Worm (Caenorhabditis elegans): ENCODE results near the gene irld-23.

Gene irld-23

DNA sequence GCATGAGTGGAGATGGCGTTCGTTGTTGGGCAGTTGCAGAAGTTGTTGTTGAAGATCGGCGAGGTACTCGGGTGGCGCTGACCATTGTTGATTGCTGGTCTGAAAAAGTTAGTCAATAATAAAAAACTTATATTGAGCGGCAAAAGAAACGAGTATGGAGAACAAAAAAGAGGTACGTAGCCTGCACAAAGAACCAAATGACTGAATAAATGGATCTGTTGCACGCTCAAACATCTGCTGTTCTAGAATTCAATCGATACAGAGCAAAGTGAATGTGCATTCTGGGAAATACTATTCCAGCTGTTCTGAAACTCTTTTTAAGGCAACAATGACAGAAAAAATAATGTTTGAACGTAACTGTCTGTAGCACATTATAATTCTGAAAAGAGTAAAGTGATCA lies 20.2 kb upstream of the irld-23 start, which contains the start of gene lido-2:
Gene lido-2, minus strand, starts transcription at position 101 of the 400 bp plus-strand sequence.
- TF ChIP-seq ets-5 (GFP tag; IDR thresholded peaks at IDR 0.05), result no peak
- no peak for TF ChIP-seq mef-2 (tag; optimal IDR thresholded peaks at IDR 0.05)
- TF ChIP-seq lin-14 (GFP tag; optimal IDR thresholded peaks at IDR 0.05), result no peak
- no peak for TF ChIP-seq ceh-63 (GFP tag; optimal IDR thresholded peaks at IDR 0.05)
- no peak for TF ChIP-seq C04F5.9 (tag; optimal IDR thresholded peaks at IDR 0.05)
- no peak for TF ChIP-seq lsy-2 (tag; optimal IDR thresholded peaks at IDR 0.05)
- no peak for TF ChIP-seq blmp-1 (tag; optimal IDR thresholded peaks at IDR 0.05)
- no peak for TF ChIP-seq ceh-8 (GFP tag; optimal IDR thresholded peaks at IDR 0.05)
- TF ChIP-seq tlp-1 (tag; optimal IDR thresholded peaks at IDR 0.05), result no peak
- TF ChIP-seq ama-1 (optimal IDR thresholded peaks at IDR 0.05), result no peak
- TF ChIP-seq ces-1 (GFP tag; optimal IDR thresholded peaks at IDR 0.05), result no peak
- no peak for TF ChIP-seq lin-15B (tag; optimal IDR thresholded peaks at IDR 0.05)
- no peak for TF ChIP-seq nhr-12 (tag; optimal IDR thresholded peaks at IDR 0.05)
- no peak for TF ChIP-seq fkh-4 (tag; optimal IDR thresholded peaks at IDR 0.05; ENCODE audit: borderline replicate concordance)
- TF ChIP-seq nhr-77 (tag; optimal IDR thresholded peaks at IDR 0.05), result no peak
- no peak for TF ChIP-seq aha-1 (tag; optimal IDR thresholded peaks at IDR 0.05)
- TF ChIP-seq elt-3 (tag; optimal IDR thresholded peaks at IDR 0.05), result no peak
- no peak for TF ChIP-seq pax-3 (tag; optimal IDR thresholded peaks at IDR 0.05)

DNA sequence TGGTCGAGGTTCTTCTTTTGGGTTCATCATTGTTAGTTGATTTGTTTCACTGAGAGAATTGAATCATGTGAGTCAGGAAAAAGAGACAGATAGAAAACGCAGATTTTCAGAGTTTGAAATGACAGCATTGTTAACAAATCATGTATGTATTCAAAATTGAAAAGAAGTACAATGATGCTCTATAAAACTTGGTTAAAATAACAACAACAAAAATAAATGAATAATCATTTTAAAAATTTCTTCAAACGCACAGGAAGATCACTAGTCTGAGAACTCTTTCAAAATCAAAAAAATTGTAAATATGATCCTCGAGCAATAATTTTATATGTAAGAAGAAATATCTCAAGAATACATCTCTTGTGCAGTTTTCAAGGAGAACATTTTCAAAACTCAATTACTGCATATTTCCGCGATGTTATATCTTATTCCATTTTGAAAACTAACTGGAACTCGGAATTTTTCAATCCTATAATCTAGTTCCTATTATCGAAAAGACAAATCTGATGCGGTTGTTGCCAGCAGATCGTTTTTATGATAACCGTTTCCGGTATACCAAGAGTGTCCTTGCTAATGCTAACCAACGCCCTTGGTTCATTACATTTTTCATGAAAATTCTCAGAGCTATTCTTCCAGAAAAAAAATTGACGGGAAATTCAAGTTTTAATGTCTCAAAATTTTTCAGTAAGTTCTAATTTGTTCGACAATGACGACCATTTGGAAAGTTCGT lies 16.2 kb upstream of the irld-23 start, which contains the start of gene lido-1:
Gene lido-1, minus strand, starts transcription at position 51 of the 727 bp plus-strand sequence.
- TF ChIP-seq lin-39 (tag; optimal IDR thresholded peaks at IDR 0.05) (no peak), nhr-90 (tag; optimal IDR thresholded peaks at IDR 0.05; ENCODE audit: poor library complexity) (no peak), nhr-20 (tag; optimal IDR thresholded peaks at IDR 0.05) (peak; percentile 67), ceh-88 (GFP tag; IDR thresholded peaks at IDR 0.05) (no peak), pqm-1 (tag; optimal IDR thresholded peaks at IDR 0.05) (no peak)

DNA sequence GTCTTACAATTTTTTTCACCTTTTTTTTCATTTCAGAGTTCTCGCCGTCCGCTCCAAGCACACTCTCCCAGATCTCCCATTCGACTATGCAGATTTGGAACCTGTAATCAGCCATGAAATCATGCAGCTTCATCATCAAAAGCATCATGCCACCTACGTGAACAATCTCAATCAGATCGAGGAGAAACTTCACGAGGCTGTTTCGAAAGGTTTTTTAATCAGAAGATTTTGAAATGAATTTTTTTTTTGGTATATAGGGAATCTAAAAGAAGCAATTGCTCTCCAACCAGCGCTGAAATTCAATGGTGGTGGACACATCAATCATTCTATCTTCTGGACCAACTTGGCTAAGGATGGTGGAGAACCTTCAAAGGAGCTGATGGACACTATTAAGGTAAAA lies 12.7 kb upstream of the irld-23 start, which contains the start of gene C08A9.3:
Gene C08A9.3, minus strand, starts transcription at position 101 of the 400 bp plus-strand sequence.
- peak; percentile 5 for TF ChIP-seq nhr-85 (tag)
- TF ChIP-seq fkh-10 (GFP tag; optimal IDR thresholded peaks at IDR 0.05), result no peak

DNA sequence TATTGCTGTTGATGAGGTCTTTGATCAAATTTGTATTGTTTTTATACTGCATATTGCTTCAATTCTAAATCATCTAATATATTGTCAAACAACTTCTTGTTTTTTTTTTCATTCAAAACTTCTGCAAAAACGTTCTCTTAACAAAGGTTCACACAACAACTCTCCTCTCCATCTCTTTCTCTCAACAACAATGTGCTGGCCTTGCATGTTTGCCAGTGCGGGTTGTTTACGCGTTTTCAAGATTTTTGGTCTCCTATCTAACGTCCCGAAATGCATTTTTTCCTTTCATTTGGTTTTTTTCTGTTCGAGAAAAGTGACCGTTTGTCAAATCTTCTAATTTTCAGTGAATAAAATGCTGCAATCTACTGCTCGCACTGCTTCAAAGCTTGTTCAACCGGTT lies 11.9 kb upstream of the irld-23 start, which contains the start of gene sod-3:
Gene sod-3, plus strand, starts transcription at position 338 of the 400 bp plus-strand sequence.
- no peak for TF ChIP-seq rnt-1 (tag; optimal IDR thresholded peaks at IDR 0.05)
- TF ChIP-seq efl-3 (GFP tag; optimal IDR thresholded peaks at IDR 0.05), result no peak
- TF ChIP-seq unc-86 (tag; optimal IDR thresholded peaks at IDR 0.05), result no peak
- no peak for TF ChIP-seq lin-35 (GFP tag; optimal IDR thresholded peaks at IDR 0.05)
- TF ChIP-seq Y116A8C.19 (tag; optimal IDR thresholded peaks at IDR 0.05; ENCODE audit: borderline replicate concordance), result no peak
- TF ChIP-seq isw-1 (GFP tag; IDR thresholded peaks at IDR 0.05), result no peak
- no peak for TF ChIP-seq nhr-85 (tag)
- TF ChIP-seq aly-2 (tag; optimal IDR thresholded peaks at IDR 0.05), result no peak
- no peak for TF ChIP-seq efl-1 (optimal IDR thresholded peaks at IDR 0.05)
- TF ChIP-seq efl-1 (GFP tag; optimal IDR thresholded peaks at IDR 0.05 in 1 of 2), result no peak
- TF ChIP-seq nhr-19 (GFP tag; conservative IDR thresholded peaks at IDR 0.05), result no peak
- no peak for TF ChIP-seq nhr-12 (tag; optimal IDR thresholded peaks at IDR 0.05)
- no peak for TF ChIP-seq nhr-28 (tag; optimal IDR thresholded peaks at IDR 0.05)
- TF ChIP-seq ceh-88 (GFP tag; IDR thresholded peaks at IDR 0.05), result no peak
- no peak for TF ChIP-seq unc-30 (tag; optimal IDR thresholded peaks at IDR 0.05)
- TF ChIP-seq lin-14 (GFP tag; optimal IDR thresholded peaks at IDR 0.05), result no peak
- no peak for TF ChIP-seq C04F5.9 (tag; optimal IDR thresholded peaks at IDR 0.05)
- TF ChIP-seq mef-2 (tag; optimal IDR thresholded peaks at IDR 0.05), result no peak
- TF ChIP-seq sptf-1 (tag; optimal IDR thresholded peaks at IDR 0.05), result no peak
- no peak for TF ChIP-seq mab-9 (GFP tag; IDR thresholded peaks at IDR 0.05)
- TF ChIP-seq dpl-1 (GFP tag; optimal IDR thresholded peaks at IDR 0.05), result no peak

Data from whole organism, L1 larva.